Fruit fly (Drosophila melanogaster): Measurements from ENCODE around the gene CG14082.
A peak's percentile ranks its signal among the peaks of the same experiment; 100 is the strongest.

dm6 chr3L:19092125-19093058 lies 46.4 kb downstream of the CG14082 start, which contains the start of gene MESR6:
- TF ChIP-seq Abd-B (GFP tag; optimal IDR thresholded peaks at IDR 0.05): no peak
- no peak for TF ChIP-seq Myc (optimal IDR thresholded peaks at IDR 0.05)
- no peak for TF ChIP-seq CG32264 (GFP tag; optimal IDR thresholded peaks at IDR 0.05)
- TF ChIP-seq Rel (GFP tag; optimal IDR thresholded peaks at IDR 0.05): no peak
- TF ChIP-seq Rel (tag; optimal IDR thresholded peaks at IDR 0.05): peak; percentile 79
- no peak for TF ChIP-seq Jra (GFP tag; optimal IDR thresholded peaks at IDR 0.05)

All from whole organism, wandering third instar larva.